Worm (Caenorhabditis elegans): ENCODE results near the gene twk-10.

DNA sequence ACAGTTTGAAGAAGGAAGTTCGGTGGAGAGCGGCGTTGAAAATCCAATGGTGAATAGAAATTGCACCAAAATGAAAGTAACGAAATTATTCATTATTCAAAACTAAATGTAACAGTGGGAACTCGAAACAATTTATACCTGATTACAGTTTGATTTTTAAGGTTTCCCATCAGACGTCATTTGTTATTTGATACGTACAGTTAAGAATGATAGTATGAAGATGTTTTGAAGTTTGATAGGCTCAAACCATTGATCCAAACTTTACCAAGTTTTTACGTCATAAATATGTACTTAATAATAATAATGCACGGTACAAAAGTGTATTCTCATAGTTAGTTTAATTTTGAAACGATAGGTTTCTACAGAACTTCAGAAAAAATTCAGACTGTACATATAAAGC, 6.0 kb downstream of the twk-10 start, which contains the start of gene spp-20:
- no peak for TF ChIP-seq egl-27 (tag; optimal IDR thresholded peaks at IDR 0.05)
- no peak for TF ChIP-seq ama-1 (optimal IDR thresholded peaks at IDR 0.05)
- TF ChIP-seq blmp-1 (tag; optimal IDR thresholded peaks at IDR 0.05): no peak
- TF ChIP-seq mab-9 (GFP tag; IDR thresholded peaks at IDR 0.05): no peak
- no peak for TF ChIP-seq unc-130 (tag; optimal IDR thresholded peaks at IDR 0.05)
- TF ChIP-seq ces-1 (GFP tag; optimal IDR thresholded peaks at IDR 0.05): no peak
- TF ChIP-seq pqm-1 (tag; optimal IDR thresholded peaks at IDR 0.05): no peak
- TF ChIP-seq nhr-77 (tag; optimal IDR thresholded peaks at IDR 0.05): no peak
- TF ChIP-seq sptf-1 (tag; optimal IDR thresholded peaks at IDR 0.05): no peak
- TF ChIP-seq nhr-76 (tag; optimal IDR thresholded peaks at IDR 0.05): no peak
- TF ChIP-seq nhr-28 (tag; optimal IDR thresholded peaks at IDR 0.05): no peak
- TF ChIP-seq lir-3 (tag; optimal IDR thresholded peaks at IDR 0.05; ENCODE audit: poor library complexity): no peak
- TF ChIP-seq skn-1 (tag; optimal IDR thresholded peaks at IDR 0.05): no peak

Measured in whole organism, L1 larva.